Worm (Caenorhabditis elegans) whole organism, L2 larva: ENCODE measurements around the gene C25H3.17.

Experiments used
- blmp-1 ChIP-seq: sonication (generic microtip); optimal IDR thresholded peaks from 2 replicates; lab custom pipeline; 2017; ENCODE audit warnings: missing genetic modification characterization, mild to moderate bottlenecking, missing compliant biosample characterization, antibody characterized with exemption, moderate library complexity; ENCODE audit not compliant: insufficient read depth
- ceh-16 ChIP-seq: fragments of 150-350 bp; optimal IDR thresholded peaks from 2 replicates; lab custom pipeline; 2014; ENCODE audit warnings: missing biosample characterization, missing genetic modification characterization
- dmd-4 ChIP-seq: sonication (generic microtip); optimal IDR thresholded peaks from 2 replicates; lab custom pipeline; 2017; ENCODE audit warnings: missing biosample characterization, missing genetic modification characterization
- elt-3 ChIP-seq: sonication (generic microtip); optimal IDR thresholded peaks from 2 replicates; lab custom pipeline; 2017; ENCODE audit warnings: missing biosample characterization, missing genetic modification characterization
- lin-11 ChIP-seq: fragments of 150-350 bp; sonication (generic microtip); optimal IDR thresholded peaks from 2 replicates; lab custom pipeline; 2014; ENCODE audit warnings: missing biosample characterization, missing genetic modification characterization, inconsistent platforms, mixed read lengths
- lin-13 ChIP-seq: fragments of 150-350 bp; optimal IDR thresholded peaks from 2 replicates; lab custom pipeline; 2014; ENCODE audit warnings: missing biosample characterization, missing genetic modification reagents, missing genetic modification characterization
- lsy-2 ChIP-seq, 2 experiments: fragments of 150-350 bp in 1 of 2; sonication (generic microtip) in 1 of 2; optimal IDR thresholded peaks; 2 replicates each; lab custom pipeline; 2014 to 2017; ENCODE audit warnings: missing biosample characterization in 2 of 2, missing genetic modification characterization in 2 of 2
- mab-5 ChIP-seq: fragments of 150-350 bp; optimal IDR thresholded peaks from 2 replicates; lab custom pipeline; 2014; ENCODE audit warnings: missing biosample characterization, missing genetic modification characterization
- nhr-11 ChIP-seq: fragments of 150-350 bp; optimal IDR thresholded peaks from 2 replicates; lab custom pipeline; 2014; ENCODE audit warnings: missing biosample characterization, missing genetic modification characterization
- nhr-12 ChIP-seq: fragments of 150-350 bp; optimal IDR thresholded peaks from 2 replicates; lab custom pipeline; 2014; ENCODE audit warnings: missing biosample characterization, missing genetic modification characterization
- nhr-77 ChIP-seq: fragments of 150-350 bp; optimal IDR thresholded peaks from 2 replicates; lab custom pipeline; 2014; ENCODE audit warnings: missing biosample characterization, missing genetic modification characterization
- ztf-11 ChIP-seq: sonication (generic microtip); optimal IDR thresholded peaks from 2 replicates; lab custom pipeline; 2017; ENCODE audit warnings: missing biosample characterization, missing genetic modification characterization
- ztf-4 ChIP-seq: fragments of 150-350 bp; optimal IDR thresholded peaks from 2 replicates; lab custom pipeline; 2014; ENCODE audit warnings: missing biosample characterization, missing genetic modification characterization

DNA sequence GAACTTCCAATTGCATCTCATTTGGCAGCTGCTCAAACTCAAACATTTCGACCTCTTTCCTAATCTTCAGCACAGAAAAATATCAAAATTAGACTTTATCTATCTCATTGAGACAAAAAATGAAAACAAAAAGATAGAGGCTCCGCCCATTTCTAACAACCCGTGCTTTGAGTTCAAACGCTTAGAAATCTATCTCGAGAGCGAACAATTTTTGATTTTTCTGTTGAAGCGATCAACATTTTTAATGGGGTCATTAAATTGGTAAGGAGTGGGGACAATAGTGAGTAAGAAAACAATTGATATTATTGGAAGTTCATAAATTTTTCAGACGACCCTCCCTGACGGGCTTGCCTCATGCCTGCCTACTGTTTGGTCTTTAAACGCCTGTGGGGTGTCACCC is 29.4 kb upstream of the C25H3.17 start, which contains the start of the genes C25H3.10 and C25H3.1:
- no peak for TF ChIP-seq nhr-11
- TF ChIP-seq nhr-12 (tag; lab: Kevin White, UChicago): no peak
- TF ChIP-seq lin-13: no peak
- TF ChIP-seq elt-3: no peak
- TF ChIP-seq nhr-77 (tag; lab: Kevin White, UChicago): no peak
- TF ChIP-seq ztf-11 (tag; lab: Kevin White, UChicago): no peak
- TF ChIP-seq ztf-4 (tag; lab: Kevin White, UChicago): no peak
- no peak for TF ChIP-seq lin-11 (tag; lab: Kevin White, UChicago)
- TF ChIP-seq mab-5 (tag; lab: Kevin White, UChicago): no peak
- TF ChIP-seq dmd-4: no peak
- no peak for TF ChIP-seq blmp-1 (tag; lab: Kevin White, UChicago)
- no peak for TF ChIP-seq lsy-2 (tag; optimal IDR thresholded peaks at IDR 0.05; lab: Kevin White, UChicago)
- TF ChIP-seq ceh-16 (tag; lab: Kevin White, UChicago): no peak
